Fruit fly (Drosophila melanogaster) whole organism, pupa: ENCODE results near the gene alpha-Est7.

Source experiments
- CG10348 ChIP-seq: fragments of 200-800 bp; sonication (Bioruptor generic); IDR thresholded peaks from 2 replicates; pipeline ENCODE4 v1.3.6; 2022; ENCODE audit warnings: missing biosample characterization, missing genetic modification characterization
- CG15710 ChIP-seq: fragments of 200-800 bp; sonication (Bioruptor generic); optimal IDR thresholded peaks from 2 replicates; lab custom pipeline; 2018; ENCODE audit warnings: missing biosample characterization, mild to moderate bottlenecking, missing genetic modification characterization, moderate library complexity
- CG8301 ChIP-seq: fragments of 200-800 bp; sonication (Bioruptor generic); optimal IDR thresholded peaks from 2 replicates; lab custom pipeline; 2018; ENCODE audit warnings: missing biosample characterization, mild to moderate bottlenecking, missing genetic modification characterization
- EcR ChIP-seq: fragments of 200-800 bp; sonication (Bioruptor generic); optimal IDR thresholded peaks from 3 replicates; lab custom pipeline; 2019; ENCODE audit warnings: missing biosample characterization, missing genetic modification characterization, mild to moderate bottlenecking, moderate library complexity, missing genetic modification reagents
- Ets98B ChIP-seq: fragments of 200-800 bp; sonication (Bioruptor generic); IDR thresholded peaks from 2 replicates; pipeline ENCODE4 v1.3.6; 2022; ENCODE audit warnings: missing biosample characterization, missing genetic modification characterization
- Pif1A ChIP-seq: fragments of 200-800 bp; sonication (Bioruptor generic); optimal IDR thresholded peaks from 3 replicates; lab custom pipeline; 2016; ENCODE audit warnings: missing biosample characterization, missing genetic modification characterization
- rn ChIP-seq: fragments of 200-800 bp; sonication (Bioruptor generic); IDR thresholded peaks from 2 replicates; pipeline ENCODE4 v1.3.6; 2022; ENCODE audit warnings: missing biosample characterization, missing genetic modification characterization

DNA sequence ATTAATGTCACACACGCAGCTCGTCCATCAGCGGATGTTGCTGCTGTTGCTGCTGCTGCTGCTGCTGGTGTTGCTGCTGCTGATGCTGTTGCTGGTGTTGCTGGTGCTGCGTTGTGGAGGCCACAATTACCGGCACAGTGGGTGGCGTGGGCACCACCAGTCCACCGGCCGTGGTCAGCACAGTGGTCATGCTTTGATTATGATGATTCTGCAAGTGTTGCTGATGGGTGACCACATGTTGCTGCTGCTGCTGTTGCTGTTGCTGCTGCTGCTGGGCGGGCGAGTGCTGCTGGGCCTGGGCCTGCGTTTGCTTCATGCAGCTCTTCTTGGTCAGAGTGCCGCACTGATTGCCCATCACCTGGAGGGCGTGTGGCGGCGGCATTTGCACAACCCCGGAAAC, 48.7 kb upstream of the alpha-Est7 start:
- TF ChIP-seq CG10348 (no peak), CG8301 (tag; lab: Kevin White, UChicago) (no peak), rn (GFP tag; lab: Robert Waterston, UW) (no peak), Pif1A (GFP tag; lab: Kevin White, UChicago) (no peak), CG15710 (no peak), Ets98B (GFP tag; lab: Robert Waterston, UW) (no peak), EcR (no peak)
